Fruit fly (Drosophila melanogaster) whole organism, embryonic: ENCODE measurements around the gene CG11726.

ENCODE experiments used
- Bteb2 ChIP-seq: fragments of 200-800 bp; sonication (Bioruptor generic); optimal IDR thresholded peaks from 2 replicates; lab custom pipeline; 2016; ENCODE audit warnings: missing biosample characterization, missing genetic modification characterization
- CG10147 ChIP-seq: fragments of 200-800 bp; sonication (Bioruptor generic); optimal IDR thresholded peaks from 2 replicates; lab custom pipeline; 2019; ENCODE audit warnings: missing biosample characterization, mild to moderate bottlenecking, missing genetic modification characterization, moderate library complexity
- CG10267 ChIP-seq: fragments of 200-800 bp; sonication (Bioruptor generic); optimal IDR thresholded peaks from 2 replicates; lab custom pipeline; 2018; ENCODE audit warnings: missing biosample characterization, mild to moderate bottlenecking, missing genetic modification characterization, moderate library complexity
- CG10565 ChIP-seq: fragments of 200-800 bp; sonication (Bioruptor generic); optimal IDR thresholded peaks from 3 replicates; lab custom pipeline; 2016; ENCODE audit warnings: missing biosample characterization, mild to moderate bottlenecking, missing genetic modification characterization
- CG11085 ChIP-seq: fragments of 200-800 bp; sonication (Bioruptor generic); IDR thresholded peaks from 2 replicates; pipeline ENCODE4 v1.3.6; 2022; ENCODE audit warnings: missing biosample characterization, missing genetic modification characterization
- CG11696 ChIP-seq: fragments of 200-800 bp; sonication (Bioruptor generic); IDR thresholded peaks from 2 replicates; pipeline ENCODE4 v1.3.6; 2022; ENCODE audit warnings: missing biosample characterization, missing genetic modification characterization
- CG12155 ChIP-seq: fragments of 200-800 bp; sonication (Bioruptor generic); optimal IDR thresholded peaks from 3 replicates; lab custom pipeline; 2016; ENCODE audit warnings: missing biosample characterization, missing genetic modification characterization
- CG14441 ChIP-seq: fragments of 200-800 bp; sonication (Bioruptor generic); IDR thresholded peaks from 2 replicates; pipeline ENCODE4 v1.3.6; 2022; ENCODE audit warnings: missing biosample characterization, missing genetic modification characterization
- CG15269 ChIP-seq: fragments of 200-800 bp; sonication (Bioruptor generic); optimal IDR thresholded peaks from 2 replicates; lab custom pipeline; 2018; ENCODE audit warnings: missing biosample characterization, mild to moderate bottlenecking, missing genetic modification characterization, moderate library complexity
- CG1603 ChIP-seq: fragments of 200-800 bp; sonication (Bioruptor generic); optimal IDR thresholded peaks from 2 replicates; lab custom pipeline; 2019; ENCODE audit warnings: missing biosample characterization, mild to moderate bottlenecking, missing genetic modification characterization, moderate library complexity
- CG18599 ChIP-seq: fragments of 200-800 bp; sonication (Bioruptor generic); optimal IDR thresholded peaks from 3 replicates; lab custom pipeline; 2017; ENCODE audit warnings: missing biosample characterization, missing genetic modification characterization, mild to moderate bottlenecking, moderate library complexity, missing genetic modification reagents
- CG18619 ChIP-seq: fragments of 200-800 bp; sonication (Bioruptor generic); optimal IDR thresholded peaks from 3 replicates; lab custom pipeline; 2017; ENCODE audit warnings: missing biosample characterization, mild to moderate bottlenecking, missing genetic modification characterization
- CG2889 ChIP-seq: fragments of 200-800 bp; sonication (Bioruptor generic); IDR thresholded peaks from 3 replicates; pipeline ENCODE4 v1.3.6; 2022; ENCODE audit warnings: missing biosample characterization, missing genetic modification characterization
- CG32767 ChIP-seq: fragments of 200-800 bp; sonication (Bioruptor generic); IDR thresholded peaks from 2 replicates; pipeline ENCODE4 v1.3.6; 2022; ENCODE audit warnings: missing biosample characterization, missing genetic modification characterization
- CG3407 ChIP-seq: fragments of 200-800 bp; sonication (Bioruptor generic); optimal IDR thresholded peaks from 2 replicates; lab custom pipeline; 2018; ENCODE audit warnings: missing biosample characterization, mild to moderate bottlenecking, missing genetic modification characterization
- CG43689 ChIP-seq: fragments of 200-800 bp; sonication (Bioruptor generic); IDR thresholded peaks from 2 replicates; pipeline ENCODE4 v1.3.6; 2022; ENCODE audit warnings: missing biosample characterization, missing genetic modification characterization
- CG4424 ChIP-seq: fragments of 200-800 bp; sonication (Bioruptor generic); optimal IDR thresholded peaks from 3 replicates; lab custom pipeline; 2016; ENCODE audit warnings: missing biosample characterization, missing genetic modification characterization
- CG5180 ChIP-seq: fragments of 200-800 bp; sonication (Bioruptor generic); optimal IDR thresholded peaks from 3 replicates; lab custom pipeline; 2017; ENCODE audit warnings: missing biosample characterization, missing genetic modification characterization, mild to moderate bottlenecking, moderate library complexity, missing genetic modification reagents
- CG6254 ChIP-seq: fragments of 200-800 bp; sonication (Bioruptor generic); optimal IDR thresholded peaks from 3 replicates; lab custom pipeline; 2017; ENCODE audit warnings: mild to moderate bottlenecking, missing biosample characterization, missing genetic modification reagents, missing genetic modification characterization
- CG7271 ChIP-seq: fragments of 200-800 bp; sonication (Bioruptor generic); optimal IDR thresholded peaks from 2 replicates; lab custom pipeline; 2018; ENCODE audit warnings: missing biosample characterization, mild to moderate bottlenecking, missing genetic modification characterization, moderate library complexity
- CG7745 ChIP-seq: fragments of 200-800 bp; sonication (Bioruptor generic); optimal IDR thresholded peaks from 2 replicates; lab custom pipeline; 2018; ENCODE audit warnings: missing biosample characterization, mild to moderate bottlenecking, missing genetic modification characterization, moderate library complexity
- CG8944 ChIP-seq: fragments of 200-800 bp; sonication (Bioruptor generic); optimal IDR thresholded peaks from 3 replicates; lab custom pipeline; 2016; ENCODE audit warnings: missing biosample characterization, missing genetic modification characterization
- CG9876 ChIP-seq: fragments of 200-800 bp; sonication (Bioruptor generic); optimal IDR thresholded peaks from 2 replicates; lab custom pipeline; 2016; ENCODE audit warnings: missing biosample characterization, missing genetic modification characterization
- Doc3 ChIP-seq: fragments of 200-800 bp; sonication (Bioruptor generic); IDR thresholded peaks from 3 replicates; pipeline ENCODE4 v1.3.6; 2022; ENCODE audit warnings: missing biosample characterization, missing genetic modification characterization; ENCODE audit not compliant: partially characterized antibody
- Hr78 ChIP-seq, 2 experiments: fragments of 200-800 bp in 1 of 2; fragments of >200 bp in 1 of 2; sonication (Bioruptor generic) in 1 of 2; optimal IDR thresholded peaks; 2 replicates each; lab custom pipeline; 2017 to 2019; ENCODE audit warnings: missing biosample characterization in 2 of 2, missing genetic modification characterization in 2 of 2, mild to moderate bottlenecking in 1 of 2, moderate library complexity in 1 of 2
- Hsf ChIP-seq: fragments of 200-800 bp; sonication (Bioruptor generic); optimal IDR thresholded peaks from 3 replicates; lab custom pipeline; 2016; ENCODE audit warnings: missing biosample characterization, missing genetic modification characterization
- Neu2 ChIP-seq: fragments of 200-800 bp; sonication (Bioruptor generic); optimal IDR thresholded peaks from 3 replicates; lab custom pipeline; 2016; ENCODE audit warnings: missing biosample characterization, missing genetic modification characterization, borderline replicate concordance
- Rfx ChIP-seq: fragments of 200-800 bp; sonication (Bioruptor generic); IDR thresholded peaks from 2 replicates; pipeline ENCODE4 v1.3.6; 2022; ENCODE audit warnings: missing biosample characterization, missing genetic modification characterization
- Sin3A ChIP-seq: fragments of >200 bp; optimal IDR thresholded peaks from 2 replicates; lab custom pipeline; 2018
- ab ChIP-seq: fragments of 200-800 bp; sonication (Bioruptor generic); optimal IDR thresholded peaks from 2 replicates; lab custom pipeline; 2016; ENCODE audit warnings: missing biosample characterization, missing genetic modification characterization
- bab2 ChIP-seq: fragments of 200-800 bp; sonication (Bioruptor generic); optimal IDR thresholded peaks from 2 replicates; lab custom pipeline; 2016; ENCODE audit warnings: missing biosample characterization, missing genetic modification characterization
- bbx ChIP-seq: fragments of 200-800 bp; sonication (Bioruptor generic); IDR thresholded peaks from 2 replicates; pipeline ENCODE4 v1.3.6; 2022; ENCODE audit warnings: missing biosample characterization, missing genetic modification characterization; ENCODE audit not compliant: partially characterized antibody
- cad ChIP-seq: fragments of >200 bp; optimal IDR thresholded peaks from 2 replicates; lab custom pipeline; 2017; ENCODE audit warnings: missing biosample characterization, missing genetic modification characterization
- dmrt11E ChIP-seq: fragments of 200-800 bp; sonication (Bioruptor generic); optimal IDR thresholded peaks from 3 replicates; lab custom pipeline; 2018; ENCODE audit warnings: missing biosample characterization, mild to moderate bottlenecking, missing genetic modification characterization, moderate library complexity
- en ChIP-seq: fragments of 200-800 bp; sonication (Bioruptor generic); optimal IDR thresholded peaks from 2 replicates; lab custom pipeline; 2016; ENCODE audit warnings: missing biosample characterization, missing genetic modification characterization
- esg ChIP-seq: fragments of 200-800 bp; sonication (Bioruptor generic); conservative IDR thresholded peaks from 2 replicates; pipeline ENCODE4 v1.3.6; 2022; ENCODE audit warnings: missing biosample characterization, missing genetic modification characterization
- gcm ChIP-seq: fragments of 200-800 bp; sonication (Bioruptor generic); optimal IDR thresholded peaks from 2 replicates; lab custom pipeline; 2019; ENCODE audit warnings: missing biosample characterization, mild to moderate bottlenecking, missing genetic modification characterization, moderate library complexity
- grau ChIP-seq: fragments of 200-800 bp; optimal IDR thresholded peaks from 3 replicates; lab custom pipeline; 2019; ENCODE audit warnings: missing biosample characterization, mild to moderate bottlenecking, missing genetic modification characterization, moderate library complexity
- jing ChIP-seq: fragments of 200-800 bp; sonication (Bioruptor generic); optimal IDR thresholded peaks from 2 replicates; lab custom pipeline; 2018; ENCODE audit warnings: missing biosample characterization, mild to moderate bottlenecking, missing genetic modification characterization
- klu ChIP-seq: fragments of 200-800 bp; sonication (Bioruptor generic); IDR thresholded peaks from 2 replicates; pipeline ENCODE4 v1.3.6; 2022; ENCODE audit warnings: missing biosample characterization, missing genetic modification characterization
- mam ChIP-seq: fragments of 200-800 bp; sonication (Bioruptor generic); optimal IDR thresholded peaks from 3 replicates; lab custom pipeline; 2016; ENCODE audit warnings: missing biosample characterization, missing genetic modification characterization
- nau ChIP-seq: fragments of 200-800 bp; sonication (Bioruptor generic); optimal IDR thresholded peaks from 3 replicates; lab custom pipeline; 2017; ENCODE audit warnings: missing biosample characterization, mild to moderate bottlenecking, missing genetic modification characterization, missing genetic modification reagents
- nmo ChIP-seq: fragments of 200-800 bp; sonication (Bioruptor generic); optimal IDR thresholded peaks from 2 replicates; lab custom pipeline; 2018; ENCODE audit warnings: missing biosample characterization, mild to moderate bottlenecking, missing genetic modification characterization, moderate library complexity
- org-1 ChIP-seq: fragments of 200-800 bp; sonication (Bioruptor generic); optimal IDR thresholded peaks from 2 replicates; lab custom pipeline; 2017; ENCODE audit warnings: missing biosample characterization, missing genetic modification characterization
- pb ChIP-seq: fragments of 200-800 bp; sonication (Bioruptor generic); optimal IDR thresholded peaks from 3 replicates; lab custom pipeline; 2016; ENCODE audit warnings: missing biosample characterization, missing genetic modification characterization
- sima ChIP-seq: fragments of 200-800 bp; sonication (Bioruptor generic); optimal IDR thresholded peaks from 2 replicates; lab custom pipeline; 2016; ENCODE audit warnings: missing biosample characterization, missing genetic modification characterization
- toy ChIP-seq: fragments of 200-800 bp; sonication (Bioruptor generic); IDR thresholded peaks from 2 replicates; pipeline ENCODE4 v1.3.6; 2022; ENCODE audit warnings: missing biosample characterization, missing genetic modification characterization
- zen2 ChIP-seq: fragments of 200-800 bp; sonication (Bioruptor generic); IDR thresholded peaks from 3 replicates; pipeline ENCODE4 v1.3.6; 2022; ENCODE audit warnings: missing biosample characterization, missing genetic modification characterization; ENCODE audit not compliant: partially characterized antibody

Gene CG11726

DNA sequence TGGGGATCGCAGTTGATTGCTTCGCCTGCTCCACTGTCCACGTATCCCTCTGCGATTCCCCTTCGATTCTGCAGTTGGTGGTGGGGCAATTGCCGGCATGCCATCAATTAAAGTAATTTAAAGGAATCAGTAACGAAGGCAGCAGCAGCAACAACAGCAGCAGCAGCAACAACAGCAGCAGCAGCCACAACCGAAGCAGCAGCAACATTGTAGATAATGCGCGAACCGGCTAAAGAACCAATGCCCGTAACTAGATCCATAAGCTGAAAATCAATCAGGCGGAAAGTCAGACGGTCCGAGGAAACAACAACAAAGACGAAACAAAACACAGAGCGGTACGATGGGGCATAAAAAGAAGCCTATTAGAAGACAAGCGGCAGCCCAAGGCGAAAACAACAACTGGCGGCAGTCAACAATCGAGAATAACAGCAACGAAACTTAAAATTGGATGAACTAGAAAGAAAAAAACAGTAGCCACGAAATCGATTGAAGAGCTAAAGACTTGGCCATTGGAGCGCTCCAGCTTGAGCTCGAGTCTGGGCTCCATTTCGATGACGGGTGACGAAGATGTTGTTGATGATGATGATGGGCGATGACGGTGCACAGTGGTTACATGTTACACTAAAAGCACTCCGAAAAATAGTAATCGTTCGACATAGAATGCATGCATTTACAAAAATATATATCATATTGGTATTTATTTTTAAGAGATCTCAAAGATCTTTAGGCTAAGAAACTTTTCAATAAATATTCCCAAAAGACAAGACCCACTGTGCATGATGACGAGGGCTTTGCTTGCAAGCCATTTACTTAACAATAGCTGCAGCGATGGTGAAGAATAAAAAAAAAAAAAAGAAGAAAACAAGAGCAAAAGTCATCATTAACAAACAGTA, 11.1 kb downstream of the CG11726 start (continued):
- TF ChIP-seq org-1: peak; percentile 91
- peak; percentile 93 for TF ChIP-seq CG2889 (GFP tag; lab: Robert Waterston, UW)
- peak; percentile 52 for TF ChIP-seq CG10565 (GFP tag; lab: Kevin White, UChicago)
- peak; percentile 97 for TF ChIP-seq CG14441 (GFP tag; lab: Robert Waterston, UW)
- TF ChIP-seq Neu2 (GFP tag; lab: Kevin White, UChicago): no peak
- TF ChIP-seq CG18619 (GFP tag; lab: Kevin White, UChicago): peak; percentile 90
- peak; percentile 80 for TF ChIP-seq CG9876 (GFP tag; lab: Kevin White, UChicago)
- TF ChIP-seq dmrt11E (tag; lab: Kevin White, UChicago): peak; percentile 98
- peak; percentile 90 for TF ChIP-seq en (GFP tag; lab: Kevin White, UChicago)
- TF ChIP-seq CG10147: peak; percentile 80
- peak; percentile 93 for TF ChIP-seq CG8944 (GFP tag; lab: Kevin White, UChicago)
- TF ChIP-seq jing (GFP tag; lab: Kevin White, UChicago): peak; percentile 91
- peak; percentile 90 for TF ChIP-seq CG11085
- peak; percentile 89 for TF ChIP-seq CG11696 (GFP tag; lab: Robert Waterston, UW)
- peak; percentile 94 for TF ChIP-seq esg (GFP tag; lab: Robert Waterston, UW)
- no peak for TF ChIP-seq Doc3 (GFP tag; lab: Robert Waterston, UW)
- no peak for TF ChIP-seq Sin3A
- peak; percentile 73 for TF ChIP-seq ab (GFP tag; lab: Kevin White, UChicago)
- TF ChIP-seq sima (GFP tag; lab: Kevin White, UChicago): peak; percentile 49
- TF ChIP-seq CG7745: peak; percentile 73
- peak; percentile 94 for TF ChIP-seq CG43689 (GFP tag; lab: Robert Waterston, UW)
- peak in 1 of 2 experiments; percentile 76 for TF ChIP-seq Hr78 (GFP tag; optimal IDR thresholded peaks at IDR 0.05; lab: Kevin White, UChicago)
- peak; percentile 91 for TF ChIP-seq CG10267 (tag; lab: Kevin White, UChicago)
- peak; percentile 95 for TF ChIP-seq CG15269
- peak; percentile 96 for TF ChIP-seq CG32767 (GFP tag; lab: Robert Waterston, UW)
- no peak for TF ChIP-seq zen2 (GFP tag; lab: Robert Waterston, UW)
- TF ChIP-seq grau: peak; percentile 94
- peak; percentile 90 for TF ChIP-seq mam (GFP tag; lab: Kevin White, UChicago)
- peak; percentile 76 for TF ChIP-seq pb
- TF ChIP-seq bbx: 0 out of 2 replicates have a peak, but pooled peaks have one; percentile 59
- peak; percentile 94 for TF ChIP-seq CG3407
- TF ChIP-seq gcm (GFP tag; lab: Kevin White, UChicago): peak; percentile 95
- TF ChIP-seq nmo: peak; percentile 97
- TF ChIP-seq Rfx (GFP tag; lab: Robert Waterston, UW): peak; percentile 90
- TF ChIP-seq CG6254 (GFP tag; lab: Kevin White, UChicago): peak; percentile 88
- peak; percentile 79 for TF ChIP-seq CG5180 (GFP tag; lab: Kevin White, UChicago)
- TF ChIP-seq CG18599: peak; percentile 88
- peak; percentile 96 for TF ChIP-seq CG1603
- peak; percentile 98 for TF ChIP-seq CG4424 (GFP tag; lab: Kevin White, UChicago)
- TF ChIP-seq klu (GFP tag; lab: Robert Waterston, UW): peak; percentile 83
- TF ChIP-seq Bteb2 (GFP tag; lab: Kevin White, UChicago): peak; percentile 90
- TF ChIP-seq CG12155 (GFP tag; lab: Kevin White, UChicago): peak; percentile 91
- TF ChIP-seq toy (GFP tag; lab: Robert Waterston, UW): peak; percentile 80
- peak; percentile 90 for TF ChIP-seq CG7271 (tag; lab: Kevin White, UChicago)
- TF ChIP-seq cad (GFP tag; lab: Kevin White, UChicago): no peak
- TF ChIP-seq bab2 (GFP tag; lab: Kevin White, UChicago): peak; percentile 68
- TF ChIP-seq Hsf (GFP tag; lab: Kevin White, UChicago): peak; percentile 96
- TF ChIP-seq nau (GFP tag; lab: Kevin White, UChicago): peak; percentile 77
